Worm (Caenorhabditis elegans) whole organism, late embryonic: ENCODE results near the gene W08E12.8.
"Not testable (repeated sequence)": the region's sequence is repeated elsewhere in the genome, so short reads cannot be mapped to it uniquely, and the experiment has no call there.

Experiments
- C38D4.7 ChIP-seq: fragments of 200-800 bp; sonication (Bioruptor generic); optimal IDR thresholded peaks from 2 replicates; lab custom pipeline; 2018; ENCODE audit warnings: mild to moderate bottlenecking, missing genetic modification characterization, moderate library complexity, missing compliant biosample characterization
- K02D7.2 ChIP-seq: sonication (generic microtip); optimal IDR thresholded peaks from 2 replicates; lab custom pipeline; 2017; ENCODE audit warnings: mild to moderate bottlenecking, missing genetic modification characterization, missing compliant biosample characterization
- T23F11.4 ChIP-seq: fragments of 200-800 bp; sonication (Bioruptor generic); optimal IDR thresholded peaks from 2 replicates; lab custom pipeline; 2018; ENCODE audit warnings: mild to moderate bottlenecking, missing genetic modification characterization, missing compliant biosample characterization
- Y22D7AL.16 ChIP-seq: sonication (generic microtip); optimal IDR thresholded peaks from 2 replicates; lab custom pipeline; 2016; ENCODE audit warnings: missing genetic modification characterization, missing compliant biosample characterization
- ama-1 ChIP-seq: fragments of 150-350 bp; optimal IDR thresholded peaks from 2 replicates; lab custom pipeline; 2014
- ceh-14 ChIP-seq: sonication (generic microtip); optimal IDR thresholded peaks from 2 replicates; lab custom pipeline; 2016; ENCODE audit warnings: missing genotype, missing genetic modification characterization, missing compliant biosample characterization
- ceh-18 ChIP-seq: sonication (generic microtip); optimal IDR thresholded peaks from 2 replicates; lab custom pipeline; 2016; ENCODE audit warnings: missing genetic modification characterization, missing compliant biosample characterization
- ceh-2 ChIP-seq: sonication (generic microtip); optimal IDR thresholded peaks from 2 replicates; lab custom pipeline; 2016; ENCODE audit warnings: missing genotype, missing genetic modification characterization, missing compliant biosample characterization
- ceh-24 ChIP-seq: sonication (generic microtip); optimal IDR thresholded peaks from 2 replicates; lab custom pipeline; 2016; ENCODE audit warnings: mild to moderate bottlenecking, missing genetic modification characterization, missing compliant biosample characterization
- ceh-30 ChIP-seq: fragments of 150-350 bp; optimal IDR thresholded peaks from 2 replicates; lab custom pipeline; 2014; ENCODE audit warnings: missing biosample characterization, missing genetic modification characterization
- ceh-34 ChIP-seq: sonication (generic microtip); optimal IDR thresholded peaks from 2 replicates; lab custom pipeline; 2016; ENCODE audit warnings: mild to moderate bottlenecking, missing genetic modification characterization, missing compliant biosample characterization
- ceh-45 ChIP-seq: fragments of 200-800 bp; sonication (Bioruptor generic); IDR thresholded peaks from 2 replicates; pipeline ENCODE4 v1.3.6; 2022; ENCODE audit warnings: missing genetic modification reagents, missing genetic modification characterization, missing compliant biosample characterization
- ceh-48 ChIP-seq: sonication (generic microtip); optimal IDR thresholded peaks from 2 replicates; lab custom pipeline; 2016; ENCODE audit warnings: missing genetic modification characterization, inconsistent platforms, missing compliant biosample characterization
- ceh-9 ChIP-seq: sonication (generic microtip); optimal IDR thresholded peaks from 2 replicates; lab custom pipeline; 2016; ENCODE audit warnings: mild to moderate bottlenecking, missing genetic modification characterization, inconsistent platforms, missing compliant biosample characterization
- che-1 ChIP-seq: sonication (generic microtip); optimal IDR thresholded peaks from 2 replicates; lab custom pipeline; 2016; ENCODE audit warnings: mild to moderate bottlenecking, missing genetic modification characterization, missing compliant biosample characterization
- dmd-4 ChIP-seq: sonication (generic microtip); optimal IDR thresholded peaks from 2 replicates; lab custom pipeline; 2016; ENCODE audit warnings: borderline replicate concordance, missing genetic modification characterization, missing compliant biosample characterization
- elt-4 ChIP-seq: sonication (generic microtip); optimal IDR thresholded peaks from 2 replicates; lab custom pipeline; 2016; ENCODE audit warnings: missing genetic modification characterization, missing compliant biosample characterization
- hlh-15 ChIP-seq: sonication (generic microtip); optimal IDR thresholded peaks from 2 replicates; lab custom pipeline; 2016; ENCODE audit warnings: missing genetic modification characterization, missing compliant biosample characterization
- lin-11 ChIP-seq: fragments of 200-800 bp; sonication (Bioruptor generic); optimal IDR thresholded peaks from 2 replicates; lab custom pipeline; 2018; ENCODE audit warnings: mild to moderate bottlenecking, missing genetic modification characterization, missing compliant biosample characterization
- madf-2 ChIP-seq: sonication (generic microtip); optimal IDR thresholded peaks from 2 replicates; lab custom pipeline; 2017; ENCODE audit warnings: missing genetic modification characterization, missing compliant biosample characterization
- mec-3 ChIP-seq: sonication (generic microtip); optimal IDR thresholded peaks from 2 replicates; lab custom pipeline; 2016; ENCODE audit warnings: borderline replicate concordance, missing genetic modification characterization, missing compliant biosample characterization
- npax-4 ChIP-seq: sonication (generic microtip); optimal IDR thresholded peaks from 2 replicates; lab custom pipeline; 2016; ENCODE audit warnings: missing genetic modification characterization, missing compliant biosample characterization
- odd-2 ChIP-seq: sonication (generic microtip); optimal IDR thresholded peaks from 2 replicates; lab custom pipeline; 2017; ENCODE audit warnings: antibody characterized with exemption, mild to moderate bottlenecking, missing genetic modification characterization, missing compliant biosample characterization
- pat-9 ChIP-seq: fragments of 200-800 bp; sonication (Bioruptor generic); optimal IDR thresholded peaks from 2 replicates; lab custom pipeline; 2018; ENCODE audit warnings: mild to moderate bottlenecking, missing genetic modification characterization, moderate library complexity, missing compliant biosample characterization
- pax-1 ChIP-seq: fragments of 150-350 bp; optimal IDR thresholded peaks from 2 replicates; lab custom pipeline; 2014; ENCODE audit warnings: missing biosample characterization, missing genetic modification characterization
- pha-2 ChIP-seq: sonication (generic microtip); optimal IDR thresholded peaks from 2 replicates; lab custom pipeline; 2017; ENCODE audit warnings: mild to moderate bottlenecking, missing genetic modification characterization, missing compliant biosample characterization
- sdc-2 ChIP-seq: sonication (generic microtip); optimal IDR thresholded peaks from 2 replicates; lab custom pipeline; 2016; ENCODE audit warnings: missing genotype, missing genetic modification characterization, missing compliant biosample characterization
- sox-2 ChIP-seq: fragments of 200-800 bp; sonication (Bioruptor generic); IDR thresholded peaks from 2 replicates; pipeline ENCODE4 v1.3.6; 2022; ENCODE audit warnings: missing genetic modification reagents, missing genetic modification characterization, missing compliant biosample characterization
- syd-9 ChIP-seq: sonication (generic microtip); optimal IDR thresholded peaks from 2 replicates; lab custom pipeline; 2016; ENCODE audit warnings: mild to moderate bottlenecking, missing genetic modification characterization, moderate library complexity, missing compliant biosample characterization
- tbx-7 ChIP-seq: sonication (generic microtip); optimal IDR thresholded peaks from 2 replicates; lab custom pipeline; 2016; ENCODE audit warnings: missing genotype, missing genetic modification characterization, missing compliant biosample characterization
- ttx-3 ChIP-seq: sonication (generic microtip); optimal IDR thresholded peaks from 2 replicates; lab custom pipeline; 2016; ENCODE audit warnings: missing genetic modification reagents, missing genetic modification characterization, missing compliant biosample characterization
- unc-3 ChIP-seq, 2 experiments: fragments of 200-800 bp in 1 of 2; sonication (Bioruptor generic) in 1 of 2; sonication (generic microtip) in 1 of 2; conservative IDR thresholded peaks in 1 of 2; optimal IDR thresholded peaks in 1 of 2; 2 replicates each; pipeline versions ENCODE4 v1.3.6 to Lab custom; 2016 to 2022; ENCODE audit warnings: missing compliant biosample characterization in 2 of 2, missing genetic modification characterization in 2 of 2, missing genetic modification reagents in 1 of 2
- unc-55 ChIP-seq: sonication (generic microtip); optimal IDR thresholded peaks from 2 replicates; lab custom pipeline; 2017; ENCODE audit warnings: missing biosample characterization, missing genetic modification reagents, missing genetic modification characterization
- ztf-16 ChIP-seq: sonication (generic microtip); optimal IDR thresholded peaks from 2 replicates; lab custom pipeline; 2017; ENCODE audit warnings: missing genetic modification characterization, missing compliant biosample characterization

The W08E12.8 gene

DNA sequence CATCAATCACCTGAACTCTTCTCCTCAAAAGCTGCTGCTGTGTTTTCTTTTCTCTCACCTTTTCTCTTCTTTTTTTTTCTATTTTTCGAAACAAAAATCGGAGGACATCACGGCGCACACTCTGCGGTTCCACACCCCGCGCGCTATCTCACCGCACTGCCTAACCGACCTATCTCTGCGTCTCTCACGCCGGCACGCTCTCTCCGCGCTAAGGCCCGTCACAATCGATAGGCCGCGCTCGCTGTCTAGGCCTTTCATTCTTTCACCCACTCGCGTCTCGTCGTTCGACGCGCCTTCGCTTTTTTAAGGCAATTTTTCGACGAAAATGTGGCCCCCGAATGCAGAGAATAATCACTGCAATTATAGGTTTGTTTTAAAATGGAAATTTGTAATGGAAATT, 19.1 kb downstream of the W08E12.8 start, which contains the start of gene zip-11 (continued):
- no peak for TF ChIP-seq madf-2 (tag; lab: Kevin White, UChicago)
- TF ChIP-seq ceh-24 (tag; lab: Kevin White, UChicago), result no peak
- TF ChIP-seq npax-4 (tag; lab: Kevin White, UChicago), result no peak
- no peak for TF ChIP-seq pax-1 (tag; lab: Kevin White, UChicago)
- TF ChIP-seq Y22D7AL.16 (tag; lab: Kevin White, UChicago), result no peak
- no peak for TF ChIP-seq elt-4 (tag; lab: Kevin White, UChicago)
- no peak for TF ChIP-seq syd-9 (tag; lab: Kevin White, UChicago)
- TF ChIP-seq ztf-16 (tag; lab: Kevin White, UChicago), result no peak
- TF ChIP-seq tbx-7, result no peak
- no peak for TF ChIP-seq ceh-30 (tag; lab: Kevin White, UChicago)
- TF ChIP-seq lin-11 (tag; lab: Kevin White, UChicago), result no peak
- no peak for TF ChIP-seq che-1 (tag; lab: Kevin White, UChicago)
- TF ChIP-seq sdc-2 (tag; lab: Kevin White, UChicago), result no peak
- no peak for TF ChIP-seq ceh-45 (GFP tag; lab: Robert Waterston, UW)
- TF ChIP-seq ttx-3 (tag; lab: Kevin White, UChicago), result no peak
- no peak for TF ChIP-seq mec-3 (tag; lab: Kevin White, UChicago)
- TF ChIP-seq hlh-15 (tag; lab: Kevin White, UChicago), result no peak
- no peak for TF ChIP-seq odd-2 (tag; lab: Kevin White, UChicago)
- no peak for TF ChIP-seq K02D7.2
- TF ChIP-seq ceh-14 (tag; lab: Kevin White, UChicago), result no peak
- TF ChIP-seq C38D4.7 (GFP tag; lab: Kevin White, UChicago), result no peak
- peak; percentile 73 for TF ChIP-seq unc-55 (GFP tag; lab: Kevin White, UChicago)
- TF ChIP-seq ceh-9 (tag; lab: Kevin White, UChicago), result no peak
- no peak for TF ChIP-seq T23F11.4 (GFP tag; lab: Kevin White, UChicago)
- TF ChIP-seq ceh-18 (tag; lab: Kevin White, UChicago), result peak; percentile 65
- peak; percentile 0 for TF ChIP-seq ceh-34 (tag; lab: Kevin White, UChicago)
- TF ChIP-seq pha-2 (tag; lab: Kevin White, UChicago), result no peak
- no peak for TF ChIP-seq sox-2
- no peak for TF ChIP-seq dmd-4 (tag; lab: Kevin White, UChicago)
- TF ChIP-seq ceh-2 (tag; lab: Kevin White, UChicago), result no peak

DNA sequence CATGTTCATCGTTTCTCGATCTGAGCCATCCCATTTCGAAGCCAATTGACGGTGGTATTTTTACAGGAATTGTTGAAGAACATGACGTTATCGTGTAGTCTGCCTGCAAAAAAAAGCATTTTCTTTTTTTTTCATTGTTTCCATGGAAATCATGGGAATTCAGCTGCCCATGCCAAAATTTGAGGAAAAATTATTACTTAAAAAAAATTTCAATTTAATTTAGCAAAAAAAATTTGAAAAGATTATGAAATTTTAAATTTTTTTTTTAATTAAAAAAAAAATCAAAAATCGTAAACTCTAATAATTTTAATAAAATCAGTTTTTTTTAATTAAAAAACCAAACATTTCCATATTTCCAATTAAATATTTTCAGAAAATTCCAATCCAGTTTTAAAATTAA, 39.6 kb downstream of the W08E12.8 start, which contains the start of gene F42A6.5:
Gene F42A6.5, minus strand, starts transcription at position 101 of the 400 bp plus-strand sequence.
- TF ChIP-seq unc-3 (GFP tag; conservative IDR thresholded peaks at IDR 0.05; lab: Robert Waterston, UW); unc-3 (tag; optimal IDR thresholded peaks at IDR 0.05; lab: Kevin White, UChicago); pat-9 (tag; lab: Kevin White, UChicago); dmd-4 (tag; lab: Kevin White, UChicago): not testable (repeated sequence)

DNA sequence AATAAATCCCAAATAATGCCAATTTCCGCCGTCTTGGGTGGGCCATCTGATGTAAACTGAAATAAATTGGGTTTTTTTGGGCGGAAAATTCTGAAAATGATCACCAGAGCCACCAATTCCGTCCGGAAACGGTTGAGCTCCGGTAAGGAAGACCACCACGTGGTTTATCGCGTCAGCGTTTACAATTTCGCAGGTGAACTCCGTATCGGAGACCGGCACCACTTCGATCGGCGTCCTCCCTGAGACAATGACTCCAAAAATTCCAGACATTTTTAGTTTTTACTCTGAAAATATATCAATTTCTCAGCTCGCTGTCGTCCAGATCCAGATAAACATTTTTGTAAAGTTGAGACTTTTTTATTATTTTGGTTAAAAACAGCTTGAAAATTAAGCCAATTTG, 44.4 kb downstream of the W08E12.8 start, which contains the start of gene F42A6.6:
Gene F42A6.6, minus strand, starts transcription at position 289 of the 400 bp plus-strand sequence.
- TF ChIP-seq ceh-24 (tag; lab: Kevin White, UChicago) (no peak), ama-1 (lab: Kevin White, UChicago) (peak; percentile 88)

DNA sequence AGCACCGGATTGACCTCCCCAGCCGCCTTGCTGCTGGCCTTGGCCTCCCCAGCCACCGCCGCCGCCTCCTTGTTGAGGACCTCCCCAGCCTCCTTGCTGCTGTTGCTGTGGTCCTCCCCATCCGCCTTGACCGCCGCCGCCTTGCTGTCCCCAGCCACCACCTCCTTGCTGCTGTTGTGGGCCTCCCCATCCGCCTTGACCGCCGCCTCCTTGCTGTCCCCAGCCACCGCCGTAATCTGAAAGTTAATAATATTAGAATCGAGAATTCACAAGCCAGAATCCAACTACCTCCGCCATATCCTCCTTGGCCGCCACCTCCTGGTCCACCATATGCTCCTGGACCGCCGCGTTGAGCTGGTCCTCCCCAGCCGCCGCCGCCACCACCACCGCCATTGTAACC, 45.1 kb downstream of the W08E12.8 start:
- TF ChIP-seq ceh-45 (GFP tag; lab: Robert Waterston, UW) (no peak), ceh-48 (no peak), ttx-3 (tag; lab: Kevin White, UChicago) (no peak)
- TF ChIP-seq, all 69 proteins: peak for 0
